Worm (Caenorhabditis elegans): ENCODE measurements around the gene K07D4.2.

ce11 chrII:4094030-4094846 is 48.9 kb upstream of the K07D4.2 start:
- TF ChIP-seq dpff-1 (tag; optimal IDR thresholded peaks at IDR 0.05) (no peak), unc-130 (GFP tag; optimal IDR thresholded peaks at IDR 0.05) (no peak), hmg-1.2 (GFP tag; IDR thresholded peaks at IDR 0.05) (no peak)
